Worm (Caenorhabditis elegans) whole organism, young adult: ENCODE results near the gene fbxa-137.

ENCODE experiments used
- B0035.1 ChIP-seq: sonication (generic microtip); optimal IDR thresholded peaks from 2 replicates; lab custom pipeline; 2016; ENCODE audit warnings: missing genetic modification characterization, mild to moderate bottlenecking, missing compliant biosample characterization, missing genotype, missing genetic modification reagents
- C17E4.6 ChIP-seq: fragments of 200-800 bp; sonication (Bioruptor generic); IDR thresholded peaks from 2 replicates; pipeline ENCODE4 v1.3.6; 2022; ENCODE audit warnings: missing genetic modification reagents, missing genetic modification characterization, missing compliant biosample characterization
- D2030.7 ChIP-seq: fragments of 200-800 bp; sonication (Bioruptor generic); IDR thresholded peaks from 2 replicates; pipeline ENCODE4 v1.3.6; 2022; ENCODE audit warnings: missing genetic modification reagents, missing genetic modification characterization, missing compliant biosample characterization
- F39B2.1 ChIP-seq: fragments of 200-800 bp; sonication (Bioruptor generic); IDR thresholded peaks from 2 replicates; pipeline ENCODE4 v1.3.6; 2022; ENCODE audit warnings: missing genetic modification reagents, missing genetic modification characterization, missing compliant biosample characterization
- F49E8.2 ChIP-seq: sonication (generic microtip); optimal IDR thresholded peaks from 3 replicates; lab custom pipeline; 2017; ENCODE audit warnings: missing genetic modification characterization, mild to moderate bottlenecking, missing compliant biosample characterization, antibody characterized with exemption, moderate library complexity; ENCODE audit not compliant: insufficient read depth
- F57A8.1 ChIP-seq: fragments of 200-800 bp; sonication (Bioruptor generic); optimal IDR thresholded peaks from 2 replicates; lab custom pipeline; 2018; ENCODE audit warnings: mild to moderate bottlenecking, missing genetic modification characterization, moderate library complexity, missing compliant biosample characterization
- Y53G8AR.9 ChIP-seq: fragments of 200-800 bp; sonication (Bioruptor generic); conservative IDR thresholded peaks from 2 replicates; pipeline ENCODE4 v1.3.6; 2022; ENCODE audit warnings: missing genetic modification reagents, missing genetic modification characterization, missing compliant biosample characterization
- Y67H2A.10 ChIP-seq: fragments of 200-800 bp; sonication (Bioruptor generic); conservative IDR thresholded peaks from 2 replicates; pipeline ENCODE4 v1.3.6; 2022; ENCODE audit warnings: missing genetic modification reagents, missing genetic modification characterization, missing compliant biosample characterization
- ZK185.1 ChIP-seq: sonication (generic microtip); optimal IDR thresholded peaks from 2 replicates; lab custom pipeline; 2016; ENCODE audit warnings: mild to moderate bottlenecking, missing genetic modification characterization, missing compliant biosample characterization; ENCODE audit not compliant: poor library complexity, severe bottlenecking
- attf-5 ChIP-seq: fragments of 200-800 bp; sonication (Bioruptor generic); optimal IDR thresholded peaks from 2 replicates; lab custom pipeline; 2018; ENCODE audit warnings: mild to moderate bottlenecking, missing genetic modification characterization, missing compliant biosample characterization
- attf-6 ChIP-seq: fragments of 200-800 bp; sonication (Bioruptor generic); IDR thresholded peaks from 2 replicates; pipeline ENCODE4 v1.3.6; 2022; ENCODE audit warnings: missing genetic modification reagents, missing genetic modification characterization, missing compliant biosample characterization
- bed-1 ChIP-seq: fragments of 200-800 bp; sonication (Bioruptor generic); IDR thresholded peaks from 2 replicates; pipeline ENCODE4 v1.3.6; 2022; ENCODE audit warnings: missing genetic modification reagents, missing genetic modification characterization, missing compliant biosample characterization
- bed-2 ChIP-seq: fragments of 200-800 bp; sonication (Bioruptor generic); IDR thresholded peaks from 2 replicates; pipeline ENCODE4 v1.3.6; 2022; ENCODE audit warnings: missing genetic modification reagents, missing genetic modification characterization, missing compliant biosample characterization
- ceh-100 ChIP-seq: fragments of 200-800 bp; sonication (Bioruptor generic); IDR thresholded peaks from 2 replicates; pipeline ENCODE4 v1.3.6; 2022; ENCODE audit warnings: missing genetic modification reagents, missing genetic modification characterization, missing compliant biosample characterization
- ceh-91 ChIP-seq: fragments of 200-800 bp; sonication (Bioruptor generic); IDR thresholded peaks from 2 replicates; pipeline ENCODE4 v1.3.6; 2022; ENCODE audit warnings: missing genetic modification reagents, missing genetic modification characterization, missing compliant biosample characterization
- chd-7 ChIP-seq: sonication (generic microtip); optimal IDR thresholded peaks from 2 replicates; lab custom pipeline; 2016; ENCODE audit warnings: mild to moderate bottlenecking, missing genetic modification characterization, moderate library complexity, missing compliant biosample characterization
- fkh-3 ChIP-seq: sonication (generic microtip); optimal IDR thresholded peaks from 2 replicates; lab custom pipeline; 2016; ENCODE audit warnings: mild to moderate bottlenecking, missing genetic modification characterization, missing compliant biosample characterization
- him-1 ChIP-seq: sonication (generic microtip); optimal IDR thresholded peaks from 2 replicates; lab custom pipeline; 2016; ENCODE audit warnings: missing genotype, missing genetic modification reagents, missing genetic modification characterization, missing compliant biosample characterization
- hlh-12 ChIP-seq: sonication (generic microtip); optimal IDR thresholded peaks from 2 replicates; lab custom pipeline; 2016; ENCODE audit warnings: missing genetic modification characterization, missing compliant biosample characterization
- hmg-1.2 ChIP-seq: fragments of 200-800 bp; sonication (Bioruptor generic); IDR thresholded peaks from 2 replicates; pipeline ENCODE4 v1.3.6; 2022; ENCODE audit warnings: missing genetic modification reagents, missing genetic modification characterization, missing compliant biosample characterization
- hsf-1 ChIP-seq: fragments of 200-800 bp; sonication (Bioruptor generic); IDR thresholded peaks from 2 replicates; pipeline ENCODE4 v1.3.6; 2022; ENCODE audit warnings: missing genetic modification reagents, missing genetic modification characterization, missing compliant biosample characterization
- let-526 ChIP-seq: fragments of 200-800 bp; sonication (Bioruptor generic); IDR thresholded peaks from 2 replicates; pipeline ENCODE4 v1.3.6; 2022; ENCODE audit warnings: missing genetic modification reagents, missing genetic modification characterization, missing compliant biosample characterization
- lin-40 ChIP-seq: sonication (generic microtip); optimal IDR thresholded peaks from 2 replicates; lab custom pipeline; 2016; ENCODE audit warnings: missing genetic modification characterization, mild to moderate bottlenecking, missing compliant biosample characterization, missing genotype, missing genetic modification reagents
- madf-6 ChIP-seq: fragments of 200-800 bp; sonication (Bioruptor generic); IDR thresholded peaks from 2 replicates; pipeline ENCODE4 v1.3.6; 2022; ENCODE audit warnings: missing genetic modification reagents, missing genetic modification characterization, missing compliant biosample characterization
- mxl-1 ChIP-seq: sonication (generic microtip); optimal IDR thresholded peaks from 2 replicates; lab custom pipeline; 2016; ENCODE audit warnings: missing genetic modification characterization, missing compliant biosample characterization
- nfya-1 ChIP-seq: sonication (generic microtip); optimal IDR thresholded peaks from 2 replicates; lab custom pipeline; 2017; ENCODE audit warnings: antibody characterized with exemption, missing compliant biosample characterization, missing genetic modification characterization, borderline replicate concordance; ENCODE audit not compliant: insufficient read depth
- nhr-120 ChIP-seq: fragments of 200-800 bp; sonication (Bioruptor generic); IDR thresholded peaks from 2 replicates; pipeline ENCODE4 v1.3.6; 2022; ENCODE audit warnings: missing genetic modification characterization, missing compliant biosample characterization
- nhr-80 ChIP-seq: sonication (generic microtip); optimal IDR thresholded peaks from 2 replicates; lab custom pipeline; 2016; ENCODE audit warnings: missing genetic modification characterization, missing compliant biosample characterization
- pbrm-1 ChIP-seq: fragments of 200-800 bp; sonication (Bioruptor generic); IDR thresholded peaks from 2 replicates; pipeline ENCODE4 v1.3.6; 2022; ENCODE audit warnings: missing genetic modification reagents, missing genetic modification characterization, missing compliant biosample characterization
- sea-2 ChIP-seq: fragments of 200-800 bp; sonication (Bioruptor generic); IDR thresholded peaks from 2 replicates; pipeline ENCODE4 v1.3.6; 2022; ENCODE audit warnings: missing genetic modification characterization, missing compliant biosample characterization
- snpc-1.1 ChIP-seq: sonication (generic microtip); optimal IDR thresholded peaks from 2 replicates; lab custom pipeline; 2017; ENCODE audit warnings: missing genetic modification characterization, mild to moderate bottlenecking, missing compliant biosample characterization, antibody characterized with exemption, moderate library complexity, missing genotype, missing genetic modification reagents; ENCODE audit not compliant: insufficient read depth
- tbx-9 ChIP-seq: sonication (generic microtip); optimal IDR thresholded peaks from 2 replicates; lab custom pipeline; 2016; ENCODE audit warnings: borderline replicate concordance, missing genetic modification characterization, inconsistent platforms, missing compliant biosample characterization
- ztf-25 ChIP-seq: fragments of 200-800 bp; sonication (Bioruptor generic); IDR thresholded peaks from 2 replicates; pipeline ENCODE4 v1.3.6; 2022; ENCODE audit warnings: missing genetic modification reagents, missing genetic modification characterization, missing compliant biosample characterization
- ztf-28 ChIP-seq: fragments of 200-800 bp; sonication (Bioruptor generic); IDR thresholded peaks from 2 replicates; pipeline ENCODE4 v1.3.6; 2022; ENCODE audit warnings: missing genetic modification reagents, missing genetic modification characterization, missing compliant biosample characterization

The fbxa-137 gene

ce11 chrV:2238012-2238411, 40.6 kb upstream of the fbxa-137 start:
- TF ChIP-seq F39B2.1 (GFP tag; lab: Robert Waterston, UW), result no peak
- TF ChIP-seq attf-6 (GFP tag; lab: Robert Waterston, UW), result no peak
- TF ChIP-seq bed-1 (GFP tag; lab: Robert Waterston, UW), result no peak
- TF ChIP-seq ZK185.1 (tag; lab: Kevin White, UChicago), result no peak
- no peak for TF ChIP-seq mxl-1 (tag; lab: Kevin White, UChicago)
- no peak for TF ChIP-seq F57A8.1 (GFP tag; lab: Kevin White, UChicago)
- no peak for TF ChIP-seq D2030.7 (GFP tag; lab: Robert Waterston, UW)
- TF ChIP-seq pbrm-1 (GFP tag; lab: Robert Waterston, UW), result no peak
- no peak for TF ChIP-seq Y53G8AR.9 (GFP tag; lab: Robert Waterston, UW)
- no peak for TF ChIP-seq lin-40 (tag; lab: Kevin White, UChicago)
- no peak for TF ChIP-seq nhr-120
- TF ChIP-seq hsf-1 (GFP tag; lab: Robert Waterston, UW), result no peak
- TF ChIP-seq fkh-3 (tag; lab: Kevin White, UChicago), result no peak

DNA sequence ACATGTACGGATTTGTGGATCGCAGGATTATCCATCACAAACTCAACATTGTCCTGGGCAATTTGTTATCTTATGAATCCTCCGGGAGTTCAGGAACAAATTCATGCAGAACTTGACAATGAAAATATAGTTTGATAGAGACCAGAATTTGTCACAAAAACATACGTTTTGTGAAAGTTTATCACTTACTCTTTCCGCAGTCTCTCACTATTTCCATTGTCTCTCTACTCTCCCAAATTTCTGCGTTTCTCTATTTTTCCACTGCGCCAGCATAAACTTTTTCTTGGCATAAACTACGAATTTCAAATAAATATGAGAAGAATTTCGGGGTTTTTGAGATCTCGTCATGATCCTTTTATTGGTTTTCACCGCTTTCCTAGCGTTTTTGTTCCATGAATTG, 36.0 kb upstream of the fbxa-137 start, which contains the start of gene cyp-33C3:
cyp-33C3 (plus strand) TSS at position 149 of the 400 bp plus-strand sequence.
- TF ChIP-seq B0035.1 (tag; lab: Kevin White, UChicago), result no peak
- TF ChIP-seq hlh-12 (tag; lab: Kevin White, UChicago), result no peak
- TF ChIP-seq hmg-1.2, result peak; percentile 41; the same call in 1 of the 2 replicates
- TF ChIP-seq ceh-100 (GFP tag; lab: Robert Waterston, UW), result no peak
- no peak for TF ChIP-seq bed-2 (GFP tag; lab: Robert Waterston, UW)
- no peak for TF ChIP-seq ceh-91
- no peak for TF ChIP-seq him-1 (tag; lab: Kevin White, UChicago)

ce11 chrV:2244751-2245150, 33.9 kb upstream of the fbxa-137 start, which contains the start of gene cyp-33C5:
cyp-33C5 (plus strand) TSS chrV:2245004.
- TF ChIP-seq nhr-80 (tag; lab: Kevin White, UChicago) (peak; percentile 4), nfya-1 (tag; lab: Kevin White, UChicago) (no peak), tbx-9 (tag; lab: Kevin White, UChicago) (no peak), ztf-28 (GFP tag; lab: Robert Waterston, UW) (no peak), hmg-1.2 (peak; percentile 80; the same call in 1 of the 2 replicates)

DNA sequence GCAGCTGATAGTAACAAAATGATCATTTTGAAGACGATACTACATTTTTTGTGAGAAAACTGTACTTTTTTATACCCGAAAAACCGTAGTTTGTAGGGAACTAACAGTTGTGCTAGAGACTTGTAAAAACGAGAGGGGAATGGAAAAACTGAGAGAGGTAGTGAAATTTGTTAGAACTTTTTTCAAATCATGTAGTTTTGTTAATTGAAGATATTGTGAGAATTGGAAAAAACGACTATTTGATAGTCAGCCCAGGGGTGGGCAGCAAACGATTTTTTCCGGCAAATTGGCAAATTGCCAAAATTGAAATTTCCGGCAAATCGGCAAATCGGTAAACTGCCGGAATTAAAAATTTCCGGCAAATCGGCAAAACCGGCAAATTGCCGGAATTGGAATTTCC, 29.3 kb upstream of the fbxa-137 start, which contains the start of gene cyp-33C6:
cyp-33C6 (minus strand) TSS at position 101 of the 400 bp plus-strand sequence.
- TF ChIP-seq Y67H2A.10 (GFP tag; lab: Robert Waterston, UW) (no peak), ztf-25 (no peak), sea-2 (GFP tag; lab: Robert Waterston, UW) (no peak), chd-7 (tag; lab: Kevin White, UChicago) (no peak), C17E4.6 (no peak), F49E8.2 (tag; lab: Kevin White, UChicago) (no peak), ceh-91 (no peak), snpc-1.1 (tag; lab: Kevin White, UChicago) (no peak), nhr-80 (tag; lab: Kevin White, UChicago) (no peak), attf-5 (GFP tag; lab: Kevin White, UChicago) (no peak), let-526 (no peak), madf-6 (GFP tag; lab: Robert Waterston, UW) (no peak)
